Worm (Caenorhabditis elegans) whole organism, mixed stage, embryonic: Measurements from ENCODE around the gene acr-7.
A peak's percentile ranks its signal among the peaks of the same experiment; 100 is the strongest.

Experiments used
- M03D4.4 ChIP-seq: sonication (generic microtip); optimal IDR thresholded peaks from 2 replicates; lab custom pipeline; 2017; ENCODE audit warnings: mild to moderate bottlenecking, missing genetic modification characterization, missing compliant biosample characterization
- bed-3 ChIP-seq: fragments of 200-800 bp; sonication (Bioruptor generic); optimal IDR thresholded peaks from 3 replicates; lab custom pipeline; 2018; ENCODE audit warnings: mild to moderate bottlenecking, missing genetic modification characterization, moderate library complexity, missing compliant biosample characterization
- ceh-39 ChIP-seq: fragments of 150-350 bp; optimal IDR thresholded peaks from 2 replicates; lab custom pipeline; 2014; ENCODE audit warnings: missing biosample characterization, missing genetic modification characterization
- ceh-43 ChIP-seq: fragments of 200-800 bp; sonication (Bioruptor generic); optimal IDR thresholded peaks from 2 replicates; lab custom pipeline; 2018; ENCODE audit warnings: mild to moderate bottlenecking, missing genetic modification characterization, moderate library complexity, missing compliant biosample characterization
- ceh-83 ChIP-seq: fragments of 200-800 bp; sonication (Bioruptor generic); optimal IDR thresholded peaks from 2 replicates; lab custom pipeline; 2018; ENCODE audit warnings: mild to moderate bottlenecking, missing genetic modification characterization, missing compliant biosample characterization
- ces-1 ChIP-seq: fragments of 150-350 bp; optimal IDR thresholded peaks from 2 replicates; lab custom pipeline; 2014; ENCODE audit warnings: missing biosample characterization, missing genetic modification reagents, missing genetic modification characterization
- cnd-1 ChIP-seq: fragments of 200-800 bp; sonication (Bioruptor generic); optimal IDR thresholded peaks from 2 replicates; lab custom pipeline; 2018; ENCODE audit warnings: mild to moderate bottlenecking, missing genetic modification characterization, missing compliant biosample characterization
- drap-1 ChIP-seq: fragments of 200-800 bp; sonication (Bioruptor generic); optimal IDR thresholded peaks from 3 replicates; lab custom pipeline; 2018; ENCODE audit warnings: mild to moderate bottlenecking, missing genetic modification characterization, missing compliant biosample characterization
- elt-1 ChIP-seq: sonication (generic microtip); optimal IDR thresholded peaks from 2 replicates; lab custom pipeline; 2017; ENCODE audit warnings: missing genetic modification characterization, mild to moderate bottlenecking, missing compliant biosample characterization, antibody characterized with exemption, moderate library complexity, borderline replicate concordance; ENCODE audit not compliant: insufficient read depth
- elt-3 ChIP-seq: fragments of 150-350 bp; optimal IDR thresholded peaks from 2 replicates; lab custom pipeline; 2014; ENCODE audit warnings: missing biosample characterization, missing genetic modification characterization
- flh-1 ChIP-seq: fragments of 200-800 bp; sonication (Bioruptor generic); optimal IDR thresholded peaks from 2 replicates; lab custom pipeline; 2018; ENCODE audit warnings: mild to moderate bottlenecking, missing genetic modification characterization, moderate library complexity, missing compliant biosample characterization
- ham-2 ChIP-seq: fragments of 200-800 bp; sonication (Bioruptor generic); optimal IDR thresholded peaks from 2 replicates; lab custom pipeline; 2018; ENCODE audit warnings: mild to moderate bottlenecking, missing genetic modification characterization, missing compliant biosample characterization
- hlh-1 ChIP-seq: fragments of 150-350 bp; optimal IDR thresholded peaks from 2 replicates; lab custom pipeline; 2014; ENCODE audit warnings: missing biosample characterization, missing genetic modification reagents, missing genetic modification characterization
- lin-13 ChIP-seq: fragments of 150-350 bp; optimal IDR thresholded peaks from 2 replicates; lab custom pipeline; 2014; ENCODE audit warnings: missing biosample characterization, missing genetic modification characterization
- lin-32 ChIP-seq: fragments of 200-800 bp; sonication (Bioruptor generic); optimal IDR thresholded peaks from 2 replicates; lab custom pipeline; 2018; ENCODE audit warnings: mild to moderate bottlenecking, missing genetic modification characterization, missing compliant biosample characterization
- lsy-2 ChIP-seq: fragments of 150-350 bp; optimal IDR thresholded peaks from 2 replicates; lab custom pipeline; 2014; ENCODE audit warnings: missing biosample characterization, missing genetic modification characterization
- mab-5 ChIP-seq: fragments of 150-350 bp; optimal IDR thresholded peaks from 2 replicates; lab custom pipeline; 2014; ENCODE audit warnings: missing biosample characterization, missing genetic modification characterization
- mep-1 ChIP-seq: fragments of 150-350 bp; optimal IDR thresholded peaks from 2 replicates; lab custom pipeline; 2017; ENCODE audit warnings: missing biosample characterization, missing genetic modification reagents, missing genetic modification characterization, inconsistent platforms
- mls-2 ChIP-seq: sonication (generic microtip); optimal IDR thresholded peaks from 2 replicates; lab custom pipeline; 2016; ENCODE audit warnings: mild to moderate bottlenecking, missing genetic modification characterization, moderate library complexity, missing compliant biosample characterization
- nhr-12 ChIP-seq: fragments of 150-350 bp; optimal IDR thresholded peaks from 2 replicates; lab custom pipeline; 2014; ENCODE audit warnings: missing biosample characterization, missing genetic modification characterization
- nhr-2 ChIP-seq: fragments of 150-350 bp; optimal IDR thresholded peaks from 2 replicates; lab custom pipeline; 2014; ENCODE audit warnings: missing biosample characterization, missing genetic modification characterization
- nhr-237 ChIP-seq: fragments of 150-350 bp; optimal IDR thresholded peaks from 2 replicates; lab custom pipeline; 2014; ENCODE audit warnings: missing biosample characterization, missing genetic modification characterization
- nhr-28 ChIP-seq: fragments of 150-350 bp; optimal IDR thresholded peaks from 2 replicates; lab custom pipeline; 2014; ENCODE audit warnings: missing biosample characterization, missing genetic modification characterization
- pha-4 ChIP-seq: fragments of 150-350 bp; optimal IDR thresholded peaks from 2 replicates; lab custom pipeline; 2018; ENCODE audit warnings: missing biosample characterization, missing genetic modification reagents, missing genetic modification characterization
- sem-2 ChIP-seq: fragments of 200-800 bp; sonication (Bioruptor generic); optimal IDR thresholded peaks from 2 replicates; lab custom pipeline; 2018; ENCODE audit warnings: mild to moderate bottlenecking, missing genetic modification characterization, missing compliant biosample characterization
- snpc-4 ChIP-seq: fragments of 150-350 bp; optimal IDR thresholded peaks from 2 replicates; lab custom pipeline; 2014; ENCODE audit warnings: missing biosample characterization, missing genetic modification characterization
- sptf-1 ChIP-seq: sonication (generic microtip); optimal IDR thresholded peaks from 2 replicates; lab custom pipeline; 2017; ENCODE audit warnings: mild to moderate bottlenecking, missing genetic modification characterization, moderate library complexity, missing compliant biosample characterization
- tbx-8 ChIP-seq: fragments of 200-800 bp; sonication (Bioruptor generic); optimal IDR thresholded peaks from 2 replicates; lab custom pipeline; 2018; ENCODE audit warnings: mild to moderate bottlenecking, missing genetic modification characterization, moderate library complexity, missing compliant biosample characterization
- unc-120 ChIP-seq: sonication (generic microtip); optimal IDR thresholded peaks from 2 replicates; lab custom pipeline; 2017; ENCODE audit warnings: missing genetic modification characterization, missing compliant biosample characterization; ENCODE audit not compliant: poor library complexity, severe bottlenecking
- unc-39 ChIP-seq: fragments of 150-350 bp; optimal IDR thresholded peaks from 2 replicates; lab custom pipeline; 2014; ENCODE audit warnings: missing biosample characterization, missing genetic modification characterization
- ztf-11 ChIP-seq: fragments of 150-350 bp; optimal IDR thresholded peaks from 2 replicates; lab custom pipeline; 2014; ENCODE audit warnings: missing biosample characterization, missing genetic modification characterization

acr-7 gene

DNA sequence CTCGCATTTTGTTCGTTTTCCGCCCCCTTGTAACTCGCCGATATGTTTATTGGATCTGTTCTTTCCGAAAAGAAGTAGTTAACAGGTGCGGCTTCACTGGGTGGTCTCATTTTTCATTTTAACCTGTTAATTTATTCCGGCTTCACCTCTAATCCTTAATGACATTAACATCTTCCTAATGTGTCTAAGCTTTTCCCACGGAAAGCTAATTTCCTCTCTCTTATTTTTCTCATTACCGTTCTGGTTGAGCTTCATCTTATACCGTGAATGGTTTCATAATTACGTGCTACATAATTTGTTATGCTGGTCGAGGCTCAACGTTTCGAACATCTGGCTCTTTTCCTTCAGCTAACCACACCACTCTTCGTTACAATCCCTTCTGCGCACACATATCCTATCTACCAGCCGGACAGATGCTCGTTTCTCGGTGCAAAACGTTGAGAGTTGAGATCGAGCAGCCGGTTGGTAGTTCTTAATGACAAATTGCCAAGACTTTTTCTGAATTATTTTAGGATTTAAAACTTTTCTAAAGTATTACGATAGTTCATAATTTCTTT is 40.2 kb downstream of the acr-7 start:
- TF ChIP-seq ces-1 (GFP tag; lab: Kevin White, UChicago) (peak; percentile 90), snpc-4 (no peak), cnd-1 (tag; lab: Kevin White, UChicago) (peak; percentile 64), tbx-8 (GFP tag; lab: Kevin White, UChicago) (no peak), hlh-1 (tag; lab: Kevin White, UChicago) (peak; percentile 66), bed-3 (GFP tag; lab: Kevin White, UChicago) (no peak), lsy-2 (tag; lab: Kevin White, UChicago) (no peak), mls-2 (tag; lab: Kevin White, UChicago) (peak; percentile 68), lin-13 (tag; lab: Kevin White, UChicago) (no peak), sptf-1 (no peak), elt-3 (no peak), unc-39 (no peak), nhr-2 (tag; lab: Kevin White, UChicago) (no peak), drap-1 (no peak), mab-5 (tag; lab: Kevin White, UChicago) (no peak), lin-32 (GFP tag; lab: Kevin White, UChicago) (peak; percentile 81), nhr-237 (tag; lab: Kevin White, UChicago) (no peak), unc-120 (tag; lab: Kevin White, UChicago) (no peak), ztf-11 (peak; percentile 62), ceh-43 (peak; percentile 6), ceh-39 (tag; lab: Kevin White, UChicago) (no peak), sem-2 (GFP tag; lab: Kevin White, UChicago) (no peak)
- TF ChIP-seq, all 35 proteins: peak for 7

- no peak for TF ChIP-seq ceh-43
- no peak for TF ChIP-seq nhr-28 (tag; lab: Kevin White, UChicago)
- peak; percentile 20 for TF ChIP-seq unc-120 (tag; lab: Kevin White, UChicago)
Observed at ce11 chrII:7808950-7809349, 40.6 kb downstream of the acr-7 start.

DNA sequence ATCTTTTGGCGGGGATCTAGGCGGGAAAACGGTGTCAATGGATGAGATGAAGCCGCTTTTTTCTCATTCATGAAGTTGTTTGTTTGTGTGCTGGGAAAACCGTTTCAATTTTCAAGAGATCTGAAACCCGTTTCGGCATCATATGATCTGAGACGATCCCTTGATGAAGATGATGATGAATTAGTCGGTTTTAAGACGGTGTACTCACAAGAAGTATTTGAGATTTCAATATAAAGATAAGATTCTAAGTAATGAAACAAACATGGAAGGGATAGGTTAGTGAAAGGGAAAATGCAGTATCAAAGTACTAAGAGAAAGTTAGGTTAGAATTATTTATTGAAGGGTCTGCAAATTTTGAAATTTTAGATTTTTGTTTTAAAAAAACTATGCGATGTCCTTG is 41.4 kb downstream of the acr-7 start:
- TF ChIP-seq ztf-11 (no peak), M03D4.4 (tag; lab: Kevin White, UChicago) (no peak), mls-2 (tag; lab: Kevin White, UChicago) (no peak), cnd-1 (tag; lab: Kevin White, UChicago) (no peak), lsy-2 (tag; lab: Kevin White, UChicago) (no peak), mep-1 (no peak), nhr-2 (tag; lab: Kevin White, UChicago) (no peak), snpc-4 (no peak), nhr-237 (tag; lab: Kevin White, UChicago) (no peak), pha-4 (tag; lab: Kevin White, UChicago) (no peak), bed-3 (GFP tag; lab: Kevin White, UChicago) (no peak), elt-1 (tag; lab: Kevin White, UChicago) (no peak), ham-2 (GFP tag; lab: Kevin White, UChicago) (no peak)
- TF ChIP-seq, all 35 proteins: peak for 0

- no peak for TF ChIP-seq hlh-1 (tag; lab: Kevin White, UChicago)
- TF ChIP-seq ham-2 (GFP tag; lab: Kevin White, UChicago), result no peak
- TF ChIP-seq lsy-2 (tag; lab: Kevin White, UChicago), result no peak
Observed at ce11 chrII:7806872-7807271, 42.7 kb downstream of the acr-7 start.

DNA sequence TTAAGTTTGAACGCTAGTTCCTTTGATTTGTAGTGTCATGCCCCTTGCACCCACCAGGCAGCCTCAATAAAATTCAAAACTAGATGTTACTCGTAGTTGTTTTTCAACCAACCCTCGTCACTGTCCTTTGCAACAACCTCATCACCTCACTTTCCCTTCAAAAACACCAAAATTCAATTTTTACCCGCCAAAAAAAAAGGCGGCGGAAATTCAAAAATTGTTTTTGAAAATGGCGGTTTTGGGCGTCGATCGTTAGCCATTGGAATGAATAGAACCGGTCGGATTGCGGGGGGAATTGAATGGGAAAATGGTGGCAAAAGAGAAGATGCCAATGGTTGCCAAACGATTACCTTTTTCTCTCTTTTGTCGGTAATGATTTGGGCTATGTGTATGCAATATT is 43.5 kb downstream of the acr-7 start:
- TF ChIP-seq M03D4.4 (tag; lab: Kevin White, UChicago) (no peak), unc-39 (no peak), ceh-83 (GFP tag; lab: Kevin White, UChicago) (no peak), nhr-12 (no peak), hlh-1 (tag; lab: Kevin White, UChicago) (no peak), flh-1 (GFP tag; lab: Kevin White, UChicago) (no peak), cnd-1 (tag; lab: Kevin White, UChicago) (no peak), nhr-2 (tag; lab: Kevin White, UChicago) (no peak), mls-2 (tag; lab: Kevin White, UChicago) (no peak)
